Worm (Caenorhabditis elegans) whole organism, L1 larva: ENCODE data around the gene acl-1.

Experiments
- C04F5.9 ChIP-seq: sonication (generic microtip); optimal IDR thresholded peaks from 2 replicates; lab custom pipeline; 2016; ENCODE audit warnings: missing genetic modification characterization, missing compliant biosample characterization
- C16A3.4 ChIP-seq: fragments of 150-350 bp; optimal IDR thresholded peaks from 2 replicates; lab custom pipeline; 2014; ENCODE audit warnings: missing biosample characterization, missing genetic modification characterization
- F16B12.6 ChIP-seq: fragments of 150-350 bp; optimal IDR thresholded peaks from 2 replicates; lab custom pipeline; 2014; ENCODE audit warnings: missing biosample characterization, missing genetic modification characterization
- Y116A8C.19 ChIP-seq: sonication (generic microtip); optimal IDR thresholded peaks from 2 replicates; lab custom pipeline; 2016; ENCODE audit warnings: missing compliant biosample characterization, missing genetic modification characterization, borderline replicate concordance
- aha-1 ChIP-seq: fragments of 150-350 bp; optimal IDR thresholded peaks from 2 replicates; lab custom pipeline; 2014; ENCODE audit warnings: missing biosample characterization, missing genetic modification characterization
- aly-2 ChIP-seq: fragments of 150-350 bp; optimal IDR thresholded peaks from 2 replicates; lab custom pipeline; 2014; ENCODE audit warnings: missing biosample characterization, missing genetic modification characterization
- ceh-8 ChIP-seq: fragments of 200-800 bp; sonication (Bioruptor generic); optimal IDR thresholded peaks from 2 replicates; lab custom pipeline; 2018; ENCODE audit warnings: mild to moderate bottlenecking, missing genetic modification characterization, moderate library complexity, missing compliant biosample characterization
- ceh-90 ChIP-seq: sonication (generic microtip); optimal IDR thresholded peaks from 2 replicates; lab custom pipeline; 2016; ENCODE audit warnings: missing genetic modification characterization, missing compliant biosample characterization
- ces-1 ChIP-seq: fragments of 150-350 bp; optimal IDR thresholded peaks from 2 replicates; lab custom pipeline; 2014; ENCODE audit warnings: missing biosample characterization, missing genetic modification reagents, missing genetic modification characterization
- dpl-1 ChIP-seq, 3 experiments: fragments of 150-350 bp in 2 of 3; sonication (generic microtip) in 1 of 3; optimal IDR thresholded peaks; 2 replicates each; lab custom pipeline; 2014 to 2017; ENCODE audit warnings: missing biosample characterization in 3 of 3, missing genetic modification characterization in 3 of 3, missing genetic modification reagents in 3 of 3
- efl-1 ChIP-seq, 4 experiments: fragments of 150-350 bp; optimal IDR thresholded peaks in 3 of 4; peaks in 1 of 4; 1 replicate in 1 of 4; 2 replicates in 3 of 4; lab custom pipeline; 2014; ENCODE audit warnings: missing biosample characterization in 2 of 4, missing genetic modification characterization in 2 of 4, missing genetic modification reagents in 2 of 4
- egl-13 ChIP-seq: sonication (generic microtip); optimal IDR thresholded peaks from 2 replicates; lab custom pipeline; 2016; ENCODE audit warnings: missing genotype, missing genetic modification reagents, missing genetic modification characterization, missing compliant biosample characterization
- elt-2 ChIP-seq: sonication (generic microtip); optimal IDR thresholded peaks from 2 replicates; lab custom pipeline; 2016; ENCODE audit warnings: missing genetic modification characterization, mild to moderate bottlenecking, inconsistent platforms, missing compliant biosample characterization, missing genetic modification reagents
- elt-3 ChIP-seq, 6 experiments: fragments of 150-350 bp in 1 of 6; sonication (generic microtip); optimal IDR thresholded peaks; 2 replicates each; lab custom pipeline; 2017 to 2018; ENCODE audit warnings: missing biosample characterization in 6 of 6, missing genetic modification characterization in 6 of 6, inconsistent platforms in 1 of 6
- fkh-10 ChIP-seq: sonication (generic microtip); optimal IDR thresholded peaks from 2 replicates; lab custom pipeline; 2017; ENCODE audit warnings: missing biosample characterization, missing genetic modification reagents, missing genetic modification characterization
- fkh-4 ChIP-seq: sonication (generic microtip); optimal IDR thresholded peaks from 2 replicates; lab custom pipeline; 2016; ENCODE audit warnings: missing compliant biosample characterization, missing genetic modification characterization, borderline replicate concordance
- fkh-8 ChIP-seq: sonication (generic microtip); optimal IDR thresholded peaks from 2 replicates; lab custom pipeline; 2016; ENCODE audit warnings: mild to moderate bottlenecking, missing genetic modification characterization, missing compliant biosample characterization
- hlh-17 ChIP-seq: fragments of 200-800 bp; sonication (Bioruptor generic); optimal IDR thresholded peaks from 2 replicates; lab custom pipeline; 2018; ENCODE audit warnings: missing genetic modification characterization, mild to moderate bottlenecking, missing compliant biosample characterization, moderate library complexity, borderline replicate concordance
- hlh-4 ChIP-seq: sonication (generic microtip); optimal IDR thresholded peaks from 2 replicates; lab custom pipeline; 2016; ENCODE audit warnings: mild to moderate bottlenecking, missing genetic modification characterization, missing compliant biosample characterization
- hpl-2 ChIP-seq: fragments of 150-350 bp; optimal IDR thresholded peaks from 2 replicates; lab custom pipeline; 2014; ENCODE audit warnings: missing biosample characterization, missing genetic modification reagents, missing genetic modification characterization
- irx-1 ChIP-seq: sonication (generic microtip); optimal IDR thresholded peaks from 2 replicates; lab custom pipeline; 2016; ENCODE audit warnings: missing genetic modification characterization, missing compliant biosample characterization
- isw-1 ChIP-seq: fragments of 200-800 bp; sonication (Bioruptor generic); IDR thresholded peaks from 2 replicates; pipeline ENCODE4 v1.3.6; 2022; ENCODE audit warnings: missing genetic modification characterization, missing compliant biosample characterization
- jun-1 ChIP-seq: fragments of 150-350 bp; optimal IDR thresholded peaks from 2 replicates; lab custom pipeline; 2014; ENCODE audit warnings: missing biosample characterization, missing genetic modification reagents, missing genetic modification characterization
- lin-13 ChIP-seq: fragments of 150-350 bp; optimal IDR thresholded peaks from 2 replicates; lab custom pipeline; 2014; ENCODE audit warnings: missing biosample characterization, missing genetic modification reagents, missing genetic modification characterization
- lin-39 ChIP-seq: fragments of 150-350 bp; optimal IDR thresholded peaks from 2 replicates; lab custom pipeline; 2014; ENCODE audit warnings: missing biosample characterization, missing genetic modification reagents, missing genetic modification characterization
- lir-3 ChIP-seq: sonication (generic microtip); optimal IDR thresholded peaks from 2 replicates; lab custom pipeline; 2016; ENCODE audit warnings: mild to moderate bottlenecking, missing genetic modification characterization, moderate library complexity, missing compliant biosample characterization; ENCODE audit not compliant: poor library complexity
- lsy-2 ChIP-seq, 2 experiments: fragments of 150-350 bp; optimal IDR thresholded peaks; 2 replicates each; lab custom pipeline; 2014; ENCODE audit warnings: missing biosample characterization in 2 of 2, missing genetic modification characterization in 2 of 2
- mab-9 ChIP-seq: fragments of 200-800 bp; sonication (Bioruptor generic); IDR thresholded peaks from 2 replicates; pipeline ENCODE4 v1.3.6; 2022; ENCODE audit warnings: missing genetic modification reagents, missing genetic modification characterization, missing compliant biosample characterization
- mdl-1 ChIP-seq, 2 experiments: fragments of 150-350 bp; optimal IDR thresholded peaks; 2 replicates each; lab custom pipeline; 2014 to 2017; ENCODE audit warnings: missing biosample characterization in 2 of 2, missing genetic modification characterization in 2 of 2, inconsistent platforms in 1 of 2
- mep-1 ChIP-seq: fragments of 150-350 bp; optimal IDR thresholded peaks from 2 replicates; lab custom pipeline; 2014; ENCODE audit warnings: missing biosample characterization, missing genetic modification characterization
- nhr-19 ChIP-seq: fragments of 200-800 bp; sonication (Bioruptor generic); conservative IDR thresholded peaks from 2 replicates; pipeline ENCODE4 v1.3.6; 2022; ENCODE audit warnings: missing genetic modification characterization, missing compliant biosample characterization
- nhr-20 ChIP-seq: sonication (generic microtip); optimal IDR thresholded peaks from 2 replicates; lab custom pipeline; 2016; ENCODE audit warnings: mild to moderate bottlenecking, missing genetic modification characterization, missing compliant biosample characterization
- nhr-47 ChIP-seq: sonication (generic microtip); optimal IDR thresholded peaks from 2 replicates; lab custom pipeline; 2016; ENCODE audit warnings: mild to moderate bottlenecking, missing genetic modification characterization, moderate library complexity, missing compliant biosample characterization
- nhr-71 ChIP-seq: sonication (generic microtip); optimal IDR thresholded peaks from 2 replicates; lab custom pipeline; 2016; ENCODE audit warnings: mild to moderate bottlenecking, missing genetic modification characterization, moderate library complexity, missing compliant biosample characterization
- nhr-77 ChIP-seq: fragments of 150-350 bp; optimal IDR thresholded peaks from 2 replicates; lab custom pipeline; 2014; ENCODE audit warnings: missing biosample characterization, missing genetic modification characterization
- nhr-85 ChIP-seq: sonication (generic microtip); peaks from one replicate; lab custom pipeline; 2016; ENCODE audit warnings: missing genetic modification characterization, inconsistent platforms, missing compliant biosample characterization
- nhr-90 ChIP-seq: sonication (generic microtip); optimal IDR thresholded peaks from 2 replicates; lab custom pipeline; 2016; ENCODE audit warnings: mild to moderate bottlenecking, missing genetic modification characterization, missing compliant biosample characterization; ENCODE audit not compliant: poor library complexity
- pax-3 ChIP-seq: fragments of 200-800 bp; sonication (Bioruptor generic); optimal IDR thresholded peaks from 2 replicates; lab custom pipeline; 2018; ENCODE audit warnings: mild to moderate bottlenecking, missing genetic modification characterization, moderate library complexity, missing compliant biosample characterization
- rnt-1 ChIP-seq: sonication (generic microtip); optimal IDR thresholded peaks from 2 replicates; lab custom pipeline; 2016; ENCODE audit warnings: mild to moderate bottlenecking, missing genetic modification characterization, moderate library complexity, missing compliant biosample characterization
- sox-4 ChIP-seq: sonication (generic microtip); optimal IDR thresholded peaks from 2 replicates; lab custom pipeline; 2016; ENCODE audit warnings: missing genetic modification characterization, missing compliant biosample characterization
- sup-37 ChIP-seq: fragments of 200-800 bp; sonication (Bioruptor generic); optimal IDR thresholded peaks from 2 replicates; lab custom pipeline; 2018; ENCODE audit warnings: mild to moderate bottlenecking, missing genetic modification characterization, missing compliant biosample characterization
- swsn-7 ChIP-seq: sonication (generic microtip); optimal IDR thresholded peaks from 2 replicates; lab custom pipeline; 2016; ENCODE audit warnings: missing genetic modification characterization, missing compliant biosample characterization
- unc-130 ChIP-seq: fragments of 150-350 bp; optimal IDR thresholded peaks from 2 replicates; lab custom pipeline; 2017; ENCODE audit warnings: missing biosample characterization, missing genetic modification characterization, inconsistent platforms
- unc-62 ChIP-seq: fragments of 150-350 bp; optimal IDR thresholded peaks from 2 replicates; lab custom pipeline; 2014; ENCODE audit warnings: missing biosample characterization, missing genetic modification reagents, missing genetic modification characterization
- unc-86 ChIP-seq: sonication (generic microtip); optimal IDR thresholded peaks from 2 replicates; lab custom pipeline; 2016; ENCODE audit warnings: missing genetic modification characterization, missing compliant biosample characterization
- unc-98 ChIP-seq: fragments of 200-800 bp; sonication (Bioruptor generic); IDR thresholded peaks from 2 replicates; pipeline ENCODE4 v1.3.6; 2022; ENCODE audit warnings: missing genetic modification characterization, missing compliant biosample characterization
- vab-15 ChIP-seq: sonication (generic microtip); optimal IDR thresholded peaks from 2 replicates; lab custom pipeline; 2017; ENCODE audit warnings: missing genotype, mild to moderate bottlenecking, missing genetic modification characterization, missing compliant biosample characterization
- xbp-1 ChIP-seq: sonication (generic microtip); optimal IDR thresholded peaks from 2 replicates; lab custom pipeline; 2016; ENCODE audit warnings: missing genetic modification characterization, missing compliant biosample characterization
- zag-1 ChIP-seq: fragments of 150-350 bp; optimal IDR thresholded peaks from 2 replicates; lab custom pipeline; 2014; ENCODE audit warnings: missing biosample characterization, missing genetic modification characterization
- zip-4 ChIP-seq: fragments of 200-800 bp; sonication (Bioruptor generic); optimal IDR thresholded peaks from 2 replicates; lab custom pipeline; 2018; ENCODE audit warnings: mild to moderate bottlenecking, missing genetic modification characterization, moderate library complexity, missing compliant biosample characterization
- ztf-11 ChIP-seq, 2 experiments: sonication (generic microtip); optimal IDR thresholded peaks; 2 replicates each; lab custom pipeline; 2016 to 2017; ENCODE audit warnings: missing genetic modification characterization in 2 of 2, missing biosample characterization in 1 of 2, missing compliant biosample characterization in 1 of 2

acl-1 gene

DNA sequence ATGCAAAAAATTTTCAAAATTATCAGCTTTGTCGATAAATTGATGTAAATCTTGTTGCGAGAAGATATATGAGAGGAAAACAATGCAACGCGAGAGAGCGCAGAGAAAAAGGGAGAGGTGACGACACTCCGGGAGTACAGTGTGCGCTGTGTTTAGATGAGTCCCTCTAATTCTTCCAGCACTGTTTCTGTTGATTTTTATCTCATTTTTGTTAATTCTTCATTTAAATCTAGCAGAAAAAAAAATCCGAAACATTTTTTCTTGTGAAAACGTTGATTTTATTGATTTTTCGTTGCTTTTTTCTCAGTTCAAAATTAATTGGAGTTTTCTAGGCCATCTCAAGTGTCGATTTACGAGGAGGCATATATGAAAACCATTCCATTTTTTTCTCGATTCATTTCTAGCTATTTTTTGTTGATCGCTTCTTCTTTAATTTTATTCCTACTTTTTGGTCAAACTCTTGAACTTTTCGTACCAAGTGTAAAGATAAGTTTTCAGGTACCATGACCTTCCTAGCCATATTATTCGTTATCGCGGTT, at the start of gene acl-1:
TSS of gene acl-1 (plus strand) at position 489 of the 539 bp plus-strand sequence.
- TF ChIP-seq unc-130 (peak; percentile 1), sup-37 (GFP tag; lab: Kevin White, UChicago) (peak; percentile 70), ces-1 (GFP tag; lab: Kevin White, UChicago) (no peak), unc-86 (tag; lab: Kevin White, UChicago) (peak; percentile 85), elt-2 (tag; lab: Kevin White, UChicago) (peak; percentile 60), fkh-4 (tag; lab: Kevin White, UChicago) (peak; percentile 90), elt-3 (tag; optimal IDR thresholded peaks at IDR 0.05; lab: Kevin White, UChicago) (peak in 2 of 6 experiments; percentile 4 to 54), zip-4 (GFP tag; lab: Kevin White, UChicago) (peak; percentile 75), C04F5.9 (tag; lab: Kevin White, UChicago) (peak; percentile 83), rnt-1 (tag; lab: Kevin White, UChicago) (peak; percentile 85), pax-3 (tag; lab: Kevin White, UChicago) (peak; percentile 89), hlh-4 (tag; lab: Kevin White, UChicago) (peak; percentile 75), aha-1 (tag; lab: Kevin White, UChicago) (no peak), fkh-10 (GFP tag; lab: Kevin White, UChicago) (peak; percentile 55), xbp-1 (tag; lab: Kevin White, UChicago) (peak; percentile 90), nhr-47 (peak; percentile 95), mep-1 (tag; lab: Kevin White, UChicago) (peak; percentile 77), isw-1 (peak; percentile 86), aly-2 (peak; percentile 33), lin-13 (GFP tag; lab: Kevin White, UChicago) (peak; percentile 56), lin-39 (tag; lab: Kevin White, UChicago) (peak; percentile 64), unc-98 (GFP tag; lab: Robert Waterston, UW) (peak; percentile 32; the same call in 1 of the 2 replicates), nhr-90 (tag; lab: Kevin White, UChicago) (peak; percentile 93), fkh-8 (tag; lab: Kevin White, UChicago) (peak; percentile 86), Y116A8C.19 (peak; percentile 49), lir-3 (peak; percentile 86), mdl-1 (tag; optimal IDR thresholded peaks at IDR 0.05; lab: Kevin White, UChicago) (peak in 1 of 2 experiments; percentile 7), lsy-2 (tag; optimal IDR thresholded peaks at IDR 0.05; lab: Kevin White, UChicago) (peak; percentile 83 to 91), efl-1 (optimal IDR thresholded peaks at IDR 0.05; lab: Kevin White, UChicago) (peak; percentile 58 to 67), efl-1 (GFP tag; optimal IDR thresholded peaks at IDR 0.05 in 1 of 2; lab: Kevin White, UChicago) (peak; percentile 53 to 91), F16B12.6 (tag; lab: Kevin White, UChicago) (no peak), swsn-7 (tag; lab: Kevin White, UChicago) (peak; percentile 88), irx-1 (tag; lab: Kevin White, UChicago) (peak; percentile 95), mab-9 (peak; percentile 53), hpl-2 (no peak), hlh-17 (no peak), nhr-77 (tag; lab: Kevin White, UChicago) (peak; percentile 49), C16A3.4 (tag; lab: Kevin White, UChicago) (peak; percentile 79), nhr-19 (GFP tag; lab: Robert Waterston, UW) (peak; percentile 78), unc-62 (GFP tag; lab: Kevin White, UChicago) (no peak), ceh-90 (peak; percentile 85), jun-1 (tag; lab: Kevin White, UChicago) (peak; percentile 51), sox-4 (tag; lab: Kevin White, UChicago) (peak; percentile 90), nhr-71 (peak; percentile 95), egl-13 (tag; lab: Kevin White, UChicago) (peak; percentile 94), nhr-85 (tag; lab: Kevin White, UChicago) (peak; percentile 96), ztf-11 (tag; optimal IDR thresholded peaks at IDR 0.05; lab: Kevin White, UChicago) (peak in 1 of 2 experiments; percentile 83), vab-15 (tag; lab: Kevin White, UChicago) (peak; percentile 71), nhr-20 (tag; lab: Kevin White, UChicago) (peak; percentile 90), ceh-8 (peak; percentile 51), dpl-1 (GFP tag; optimal IDR thresholded peaks at IDR 0.05; lab: Kevin White, UChicago) (peak; percentile 50 to 61 (median 58)), zag-1 (tag; lab: Kevin White, UChicago) (no peak)
